Fruit fly (Drosophila melanogaster) S2 (cell line): ENCODE results near the gene HP5.

Source experiments
- CG8478 ChIP-seq: fragments of >200 bp; optimal IDR thresholded peaks from 2 replicates; lab custom pipeline; 2018
- CTCF ChIP-seq, 2 experiments: fragments of >200 bp; optimal IDR thresholded peaks; 2 replicates each; lab custom pipeline; 2018

The HP5 gene

dm6 chrX:11433930-11434329 is 20.7 kb upstream of the HP5 start:
- TF ChIP-seq CG8478 (lab: Kevin White, UChicago) (no peak), CTCF (optimal IDR thresholded peaks at IDR 0.05; lab: Kevin White, UChicago) (no peak)

- TF ChIP-seq CTCF (optimal IDR thresholded peaks at IDR 0.05; lab: Kevin White, UChicago): no peak
- TF ChIP-seq CG8478 (lab: Kevin White, UChicago): no peak
These were observed 15.3 kb upstream of the HP5 start for dm6 chrX:11439270-11439669.

- no peak for TF ChIP-seq CTCF (optimal IDR thresholded peaks at IDR 0.05; lab: Kevin White, UChicago)
- no peak for TF ChIP-seq CG8478 (lab: Kevin White, UChicago)
These were observed 13.6 kb upstream of the HP5 start for dm6 chrX:11440944-11441343.

DNA sequence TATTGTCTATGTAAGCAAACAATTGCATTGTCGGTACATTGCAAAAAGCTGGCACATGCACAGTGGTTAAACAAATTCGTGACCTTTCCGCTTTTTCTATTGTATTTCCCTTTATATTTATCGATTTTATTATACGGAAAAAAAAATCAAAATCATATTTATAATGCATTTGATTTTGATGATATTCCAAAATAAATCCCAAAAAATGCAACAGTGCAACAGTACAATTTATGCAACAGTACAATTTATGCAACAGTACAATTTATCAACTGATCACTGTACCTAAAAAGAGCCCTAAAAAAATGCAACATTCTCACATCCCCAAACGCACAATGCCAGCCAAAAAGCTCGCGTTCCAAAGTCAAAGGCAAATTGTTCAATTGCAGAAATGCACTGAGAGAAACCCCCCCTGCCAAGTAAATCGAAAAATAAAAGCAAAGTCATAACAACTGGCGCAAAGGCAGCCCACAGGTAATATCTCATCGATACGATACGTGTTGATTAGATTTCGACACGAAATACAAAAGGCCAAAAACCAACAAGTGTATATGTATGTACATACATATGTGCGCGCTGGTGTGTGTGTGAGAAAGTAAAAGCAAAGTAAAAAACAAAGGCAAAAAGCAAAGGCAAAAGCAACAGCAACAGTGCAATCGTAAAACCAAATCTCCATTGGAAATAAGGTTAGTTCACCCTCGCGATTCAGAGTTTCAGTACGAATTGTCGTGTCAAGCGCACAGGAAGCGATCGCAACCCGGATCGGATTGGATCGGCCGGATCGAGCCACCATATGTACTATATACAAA is 12.6 kb upstream of the HP5 start, which contains the start of gene Sk1:
TSS of gene Sk1 (plus strand) at position 711 of the 806 bp plus-strand sequence.
- TF ChIP-seq CTCF (optimal IDR thresholded peaks at IDR 0.05; lab: Kevin White, UChicago) (no peak), CG8478 (lab: Kevin White, UChicago) (no peak)

- TF ChIP-seq CTCF (optimal IDR thresholded peaks at IDR 0.05; lab: Kevin White, UChicago): no peak
- TF ChIP-seq CG8478 (lab: Kevin White, UChicago): no peak
These were observed 7.7 kb upstream of the HP5 start for dm6 chrX:11446792-11447405.

DNA sequence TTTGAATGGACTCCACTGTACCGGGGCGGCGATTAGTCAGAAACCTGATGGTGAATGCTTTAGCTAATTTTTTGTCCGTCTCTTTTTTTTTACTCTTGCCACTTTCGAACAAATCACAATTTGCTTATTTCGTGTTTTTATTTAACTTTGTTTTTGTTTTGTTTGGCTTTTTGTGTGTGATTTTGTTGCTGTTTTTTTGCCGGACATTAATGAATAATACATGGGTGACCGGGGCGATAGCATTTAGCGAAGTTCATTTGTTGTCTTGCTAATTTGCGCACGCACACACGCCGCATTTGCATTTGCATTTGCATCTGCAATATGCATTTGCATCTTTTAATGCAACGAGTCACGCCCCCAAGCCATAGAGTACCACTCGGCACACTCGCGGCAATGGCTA is 5.9 kb upstream of the HP5 start:
- no peak for TF ChIP-seq CTCF (optimal IDR thresholded peaks at IDR 0.05; lab: Kevin White, UChicago)

DNA sequence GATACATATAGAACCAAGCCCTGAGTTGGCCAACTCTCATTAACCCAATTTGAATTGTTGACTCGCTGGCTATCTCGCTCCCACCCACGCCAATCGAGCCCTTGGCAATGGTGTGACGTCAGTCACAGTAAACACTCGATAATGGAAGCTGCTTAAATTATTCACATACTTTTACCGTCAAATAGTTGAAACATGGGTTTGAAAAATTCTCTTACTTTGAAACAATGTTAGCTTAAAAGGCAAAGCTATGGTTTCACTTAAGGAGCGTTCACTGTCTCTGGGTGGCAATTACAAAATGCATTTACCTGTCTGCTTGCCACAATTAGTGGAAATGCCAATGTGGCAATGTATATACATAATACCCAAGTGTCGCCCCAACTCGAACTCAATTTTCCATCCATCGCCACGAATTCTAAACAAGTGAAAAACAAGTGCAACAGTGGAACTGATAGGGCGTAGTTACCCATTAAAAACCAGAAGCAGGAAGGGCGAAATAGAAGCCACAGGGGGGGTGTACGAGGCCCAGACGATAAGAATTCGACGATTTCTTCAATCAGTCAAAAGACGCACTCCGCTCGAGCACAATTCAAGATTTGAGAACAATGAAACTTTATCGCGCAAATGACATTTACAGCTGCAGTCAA is 5.0 kb upstream of the HP5 start:
- no peak for TF ChIP-seq CG8478 (lab: Kevin White, UChicago)

dm6 chrX:11450406-11450805 is 4.2 kb upstream of the HP5 start:
- no peak for TF ChIP-seq CG8478 (lab: Kevin White, UChicago)
- no peak for TF ChIP-seq CTCF (optimal IDR thresholded peaks at IDR 0.05; lab: Kevin White, UChicago)

DNA sequence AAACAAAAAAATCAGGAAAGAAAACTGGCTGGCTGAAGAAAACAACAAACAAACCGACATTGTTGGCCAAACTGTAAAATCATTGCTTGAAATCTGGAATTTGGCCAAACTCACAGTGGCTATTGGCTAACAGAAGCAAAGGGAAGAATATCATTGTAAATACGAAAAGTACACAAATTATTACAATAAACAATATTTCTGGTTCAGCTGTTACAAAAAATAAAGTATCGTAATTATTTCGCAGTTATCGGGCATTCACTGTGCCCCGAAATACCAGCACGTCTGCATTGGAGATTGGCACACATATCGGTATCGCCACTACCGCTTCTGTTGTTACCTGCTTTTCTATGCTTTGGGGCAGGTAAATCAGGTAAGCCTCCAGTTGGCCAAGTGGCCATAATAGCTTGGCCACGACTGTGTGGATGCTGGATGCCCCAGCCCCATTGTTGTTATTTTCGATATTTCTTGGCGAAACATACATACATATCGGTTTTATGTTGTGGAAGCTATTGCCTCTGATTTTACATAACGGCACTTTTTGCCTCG is 3.5 kb upstream of the HP5 start:
- no peak for TF ChIP-seq CTCF (optimal IDR thresholded peaks at IDR 0.05; lab: Kevin White, UChicago)
- no peak for TF ChIP-seq CG8478 (lab: Kevin White, UChicago)

DNA sequence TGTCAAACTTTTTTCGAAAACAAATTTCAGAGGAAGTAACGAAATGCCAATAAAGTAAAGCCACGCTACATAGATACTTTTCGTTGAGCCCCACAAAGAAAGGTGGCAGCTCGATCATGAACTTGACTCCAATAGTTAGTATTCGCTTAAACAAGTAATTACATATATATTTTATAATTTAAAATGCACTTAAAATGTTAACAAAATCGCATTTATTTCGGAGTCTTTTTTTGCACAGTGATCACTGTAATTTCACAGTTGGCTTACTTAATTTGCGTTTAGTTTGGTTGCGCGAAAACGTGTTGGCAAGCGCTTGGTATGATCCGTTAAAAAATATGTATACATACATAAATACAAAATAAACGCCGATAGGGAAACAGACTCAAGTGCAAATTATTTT is 3.0 kb upstream of the HP5 start:
- TF ChIP-seq CG8478 (lab: Kevin White, UChicago) (no peak), CTCF (optimal IDR thresholded peaks at IDR 0.05; lab: Kevin White, UChicago) (no peak)

DNA sequence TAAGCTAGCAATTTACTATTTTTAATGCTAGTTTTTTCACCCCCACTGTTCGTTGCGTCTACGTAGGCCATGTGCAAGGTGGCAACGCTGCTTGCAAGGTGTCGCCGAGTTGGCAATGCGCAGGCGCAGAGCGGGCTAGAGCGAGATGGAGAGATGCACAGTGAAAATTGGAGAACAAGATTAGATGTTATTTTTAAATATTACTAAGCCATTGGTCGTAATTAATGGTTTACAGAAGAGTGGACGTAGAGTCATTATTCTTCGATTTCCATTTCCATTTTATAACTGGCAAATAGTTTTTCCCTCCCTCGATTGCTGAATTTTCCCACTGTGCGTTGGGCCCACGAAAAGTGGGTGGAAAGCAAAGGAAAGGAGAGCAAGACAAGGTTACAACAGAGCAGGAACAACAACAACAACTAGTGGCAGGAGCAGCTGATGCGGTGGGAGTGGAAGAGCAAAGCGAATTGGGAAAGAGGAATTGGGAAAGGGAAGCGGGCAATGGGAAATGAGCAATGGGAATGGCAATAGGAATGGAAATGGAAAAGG is 1.7 kb upstream of the HP5 start:
- no peak for TF ChIP-seq CG8478 (lab: Kevin White, UChicago)
- no peak for TF ChIP-seq CTCF (optimal IDR thresholded peaks at IDR 0.05; lab: Kevin White, UChicago)

DNA sequence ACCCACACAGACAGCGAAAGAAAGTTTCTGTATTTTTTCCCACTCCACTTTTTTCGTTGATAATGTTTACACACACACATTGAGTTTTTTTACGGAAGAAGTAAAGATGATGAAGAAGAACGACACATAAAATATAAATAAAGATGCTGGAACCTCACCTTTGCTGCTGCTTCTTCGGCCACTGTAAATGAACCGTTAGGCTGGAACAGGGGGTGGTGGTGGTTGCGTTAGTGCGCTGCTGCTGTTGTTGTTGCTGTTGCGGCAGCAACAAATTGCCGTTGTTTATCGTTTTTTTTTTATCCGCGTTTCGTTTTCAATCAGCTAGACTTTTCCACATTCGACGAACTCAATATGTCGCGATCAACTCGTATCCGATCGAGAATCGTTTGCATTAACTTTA is 948 bp upstream of the HP5 start:
- TF ChIP-seq CG8478 (lab: Kevin White, UChicago) (no peak), CTCF (optimal IDR thresholded peaks at IDR 0.05; lab: Kevin White, UChicago) (no peak)

DNA sequence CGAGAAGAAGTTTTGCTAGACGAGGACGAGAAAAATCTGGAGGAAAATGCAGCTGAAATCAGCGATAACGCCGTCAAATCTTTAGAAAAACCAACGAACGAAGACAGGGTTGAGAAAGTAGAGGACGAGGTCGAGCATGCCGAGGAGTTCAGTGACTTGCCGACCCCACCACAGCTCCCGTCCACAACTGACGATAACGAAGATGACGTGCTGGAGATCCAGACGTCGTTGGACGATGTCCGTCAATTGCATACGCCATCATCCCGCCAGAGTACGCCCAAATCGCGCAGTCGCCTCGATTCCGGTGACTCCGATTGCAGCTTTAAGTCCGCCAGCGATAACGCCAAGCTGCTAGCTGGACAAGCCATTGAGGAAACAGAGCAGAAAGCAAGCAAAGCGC is 2.6 kb downstream of the HP5 start:
- TF ChIP-seq CTCF (optimal IDR thresholded peaks at IDR 0.05; lab: Kevin White, UChicago) (no peak), CG8478 (lab: Kevin White, UChicago) (no peak)

DNA sequence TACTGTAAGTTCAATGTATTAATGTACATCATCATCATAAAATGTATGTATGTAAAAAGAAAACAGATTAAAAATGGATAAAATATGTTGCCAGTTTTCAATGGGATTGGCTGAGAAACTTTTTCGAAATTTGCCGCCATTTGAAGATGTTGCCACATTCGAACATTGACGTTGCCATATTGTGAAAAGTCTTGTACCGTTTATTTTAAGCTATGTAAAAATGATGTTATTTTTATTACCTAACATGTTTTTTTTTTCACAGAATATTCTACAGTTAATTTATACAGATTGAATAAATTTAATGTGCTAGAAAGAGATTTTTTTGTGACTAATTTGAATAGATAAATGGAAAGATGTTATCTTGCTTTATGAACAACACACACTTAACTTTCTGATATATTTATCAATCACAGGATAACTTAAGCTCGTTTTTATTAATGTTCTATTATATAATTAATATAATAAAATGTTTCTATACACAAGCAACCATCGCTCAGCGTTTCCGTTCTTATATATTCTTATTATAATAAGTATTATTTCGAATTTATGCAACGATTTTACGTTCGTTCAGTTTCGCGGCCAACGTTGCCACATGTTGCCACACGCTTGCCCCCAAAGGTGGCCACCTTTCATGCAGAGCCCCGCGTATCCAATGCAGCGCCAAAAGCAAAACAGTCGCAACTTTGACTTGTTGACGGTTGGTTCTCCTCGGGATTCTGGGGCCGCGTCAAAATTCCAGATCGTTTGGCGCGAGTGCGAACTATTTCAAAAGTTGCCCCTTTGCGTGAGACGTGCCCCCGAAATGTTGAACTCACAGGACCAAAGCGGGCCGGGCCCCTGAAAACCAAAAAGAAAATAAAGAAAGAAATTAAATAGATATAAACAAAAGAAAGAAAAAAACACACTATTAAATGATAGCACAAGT is 4.6 kb downstream of the HP5 start, which contains the start of gene CG43155:
TSS of gene CG43155 (plus strand) at position 875 of the 925 bp plus-strand sequence.
- TF ChIP-seq CG8478 (lab: Kevin White, UChicago) (no peak), CTCF (optimal IDR thresholded peaks at IDR 0.05; lab: Kevin White, UChicago) (peak in 1 of 2 experiments; percentile 4)
